Fruit fly (Drosophila melanogaster) whole organism, wandering third instar larva: Measurements from ENCODE around the gene Unr.
A peak's percentile ranks its signal among the peaks of the same experiment; 100 is the strongest.

Experiments used
- Abd-B ChIP-seq: fragments of >200 bp; optimal IDR thresholded peaks from 2 replicates; lab custom pipeline; 2017; ENCODE audit warnings: missing biosample characterization, missing genetic modification characterization
- CG32264 ChIP-seq: fragments of 200-800 bp; sonication (Bioruptor generic); optimal IDR thresholded peaks from 2 replicates; lab custom pipeline; 2016; ENCODE audit warnings: missing biosample characterization, missing genetic modification characterization
- CG9705 ChIP-seq: fragments of 200-800 bp; sonication (Bioruptor generic); optimal IDR thresholded peaks from 2 replicates; lab custom pipeline; 2018; ENCODE audit warnings: missing biosample characterization, mild to moderate bottlenecking, missing genetic modification characterization
- CrebA ChIP-seq: fragments of 200-800 bp; sonication (Bioruptor generic); optimal IDR thresholded peaks from 2 replicates; lab custom pipeline; 2016; ENCODE audit warnings: missing biosample characterization, mild to moderate bottlenecking, missing genetic modification characterization, borderline replicate concordance
- Hnf4 ChIP-seq: fragments of 200-800 bp; sonication (Bioruptor generic); optimal IDR thresholded peaks from 2 replicates; lab custom pipeline; 2016; ENCODE audit warnings: missing biosample characterization, mild to moderate bottlenecking, missing genetic modification characterization
- N ChIP-seq: fragments of >200 bp; optimal IDR thresholded peaks from 2 replicates; lab custom pipeline; 2018; ENCODE audit warnings: missing biosample characterization, missing external identifiers, missing genetic modification characterization
- brk ChIP-seq: fragments of 200-800 bp; sonication (Bioruptor generic); optimal IDR thresholded peaks from 2 replicates; lab custom pipeline; 2016; ENCODE audit warnings: missing biosample characterization, mild to moderate bottlenecking, missing genetic modification characterization
- fru ChIP-seq: fragments of 200-800 bp; sonication (Bioruptor generic); optimal IDR thresholded peaks from 3 replicates; lab custom pipeline; 2016; ENCODE audit warnings: missing biosample characterization, mild to moderate bottlenecking, missing genetic modification characterization
- h ChIP-seq: fragments of 200-800 bp; sonication (Bioruptor generic); optimal IDR thresholded peaks from 3 replicates; lab custom pipeline; 2016; ENCODE audit warnings: missing biosample characterization, mild to moderate bottlenecking, missing genetic modification characterization
- jim ChIP-seq: fragments of 175-275, 200-325 bp; sonication (Bioruptor generic); optimal IDR thresholded peaks from 2 replicates; lab custom pipeline; 2016; ENCODE audit warnings: missing biosample characterization, mild to moderate bottlenecking, missing genetic modification characterization
- lola ChIP-seq: fragments of >200 bp; optimal IDR thresholded peaks from 2 replicates; lab custom pipeline; 2017; ENCODE audit warnings: missing biosample characterization, missing genetic modification characterization
- psq ChIP-seq: fragments of 200-800 bp; sonication (Bioruptor generic); optimal IDR thresholded peaks from 3 replicates; lab custom pipeline; 2017; ENCODE audit warnings: missing biosample characterization, mild to moderate bottlenecking, missing genetic modification characterization, moderate library complexity
- sage ChIP-seq: fragments of 200-800 bp; sonication (Bioruptor generic); optimal IDR thresholded peaks from 2 replicates; lab custom pipeline; 2016; ENCODE audit warnings: missing biosample characterization, mild to moderate bottlenecking, missing genetic modification characterization

- TF ChIP-seq fru (GFP tag; lab: Kevin White, UChicago) (peak; percentile 51), Hnf4 (no peak), CrebA (no peak), h (GFP tag; lab: Kevin White, UChicago) (peak; percentile 57), sage (no peak), jim (GFP tag; lab: Kevin White, UChicago) (no peak), brk (no peak), CG9705 (GFP tag; lab: Kevin White, UChicago) (no peak), CG32264 (GFP tag; lab: Kevin White, UChicago) (no peak), N (GFP tag; lab: Kevin White, UChicago) (no peak), Abd-B (GFP tag; lab: Kevin White, UChicago) (no peak), lola (no peak), psq (GFP tag; lab: Kevin White, UChicago) (no peak)
Observed at dm6 chr3L:8395630-8396168, 46.5 kb downstream of the Unr start, which contains the start of gene CG7120.
